Fruit fly (Drosophila melanogaster): ENCODE data around the gene Had1.

- TF ChIP-seq Abd-B (GFP tag; optimal IDR thresholded peaks at IDR 0.05) (peak; percentile 93), crc (GFP tag; optimal IDR thresholded peaks at IDR 0.05) (peak; percentile 96), CG17328 (GFP tag; IDR thresholded peaks at IDR 0.05) (peak; percentile 88), CG10431 (GFP tag; optimal IDR thresholded peaks at IDR 0.05) (peak; percentile 94), chn (GFP tag; optimal IDR thresholded peaks at IDR 0.05) (peak; percentile 95), croc (GFP tag; conservative IDR thresholded peaks at IDR 0.05) (peak; percentile 92), NC2α (GFP tag; optimal IDR thresholded peaks at IDR 0.05) (peak; percentile 92), H2.0 (GFP tag; IDR thresholded peaks at IDR 0.05) (peak; percentile 79), Dip2 (GFP tag; IDR thresholded peaks at IDR 0.05) (no peak; the same call in 1 of the 2 replicates), CG11085 (GFP tag; IDR thresholded peaks at IDR 0.05) (peak; percentile 86), CG10366 (GFP tag; IDR thresholded peaks at IDR 0.05) (peak; percentile 85), CG18764 (GFP tag; optimal IDR thresholded peaks at IDR 0.05) (peak; percentile 87)
Measured at dm6 chrX:16332615-16333288, 24.3 kb upstream of the Had1 start.

Data from whole organism, embryonic.